Fruit fly (Drosophila melanogaster) whole organism, embryonic: Measurements from ENCODE around the gene CG33947.

Experiments
- ATbp ChIP-seq: fragments of 200-800 bp; sonication (Bioruptor generic); optimal IDR thresholded peaks from 2 replicates; lab custom pipeline; 2017; ENCODE audit warnings: missing biosample characterization, mild to moderate bottlenecking, missing genetic modification characterization, missing genetic modification reagents
- Aef1 ChIP-seq: fragments of 200-800 bp; sonication (Bioruptor generic); IDR thresholded peaks from 3 replicates; pipeline ENCODE4 v1.3.6; 2022; ENCODE audit warnings: missing biosample characterization, missing genetic modification characterization
- B-H1 ChIP-seq: fragments of 200-800 bp; sonication (Bioruptor generic); IDR thresholded peaks from 3 replicates; pipeline ENCODE4 v1.3.6; 2022; ENCODE audit warnings: missing biosample characterization, missing genetic modification characterization
- BEAF-32 ChIP-seq: fragments of 200-800 bp; sonication (Bioruptor generic); optimal IDR thresholded peaks from 3 replicates; lab custom pipeline; 2017; ENCODE audit warnings: missing biosample characterization, missing genetic modification characterization, mild to moderate bottlenecking, moderate library complexity, missing genetic modification reagents
- CG10431 ChIP-seq: fragments of 200-800 bp; sonication (Bioruptor generic); optimal IDR thresholded peaks from 3 replicates; lab custom pipeline; 2018; ENCODE audit warnings: missing biosample characterization, mild to moderate bottlenecking, missing genetic modification characterization
- CG13424 ChIP-seq: fragments of 200-800 bp; sonication (Bioruptor generic); optimal IDR thresholded peaks from 2 replicates; lab custom pipeline; 2019; ENCODE audit warnings: missing biosample characterization, mild to moderate bottlenecking, missing genetic modification characterization, moderate library complexity
- CG14050 ChIP-seq: fragments of 200-800 bp; sonication (Bioruptor generic); IDR thresholded peaks from 3 replicates; pipeline ENCODE4 v1.3.6; 2022; ENCODE audit warnings: missing biosample characterization, missing genetic modification characterization
- CG17186 ChIP-seq: fragments of 200-800 bp; sonication (Bioruptor generic); optimal IDR thresholded peaks from 3 replicates; lab custom pipeline; 2017; ENCODE audit warnings: missing biosample characterization, missing genetic modification reagents, missing genetic modification characterization
- CG17328 ChIP-seq: fragments of 200-800 bp; sonication (Bioruptor generic); IDR thresholded peaks from 2 replicates; pipeline ENCODE4 v1.3.6; 2022; ENCODE audit warnings: missing biosample characterization, missing genetic modification characterization
- CG33213 ChIP-seq: fragments of 200-800 bp; sonication (Bioruptor generic); optimal IDR thresholded peaks from 3 replicates; lab custom pipeline; 2016; ENCODE audit warnings: missing biosample characterization, missing genetic modification characterization
- CG33557 ChIP-seq: fragments of 200-800 bp; sonication (Bioruptor generic); optimal IDR thresholded peaks from 2 replicates; lab custom pipeline; 2019; ENCODE audit warnings: missing biosample characterization, mild to moderate bottlenecking, missing genetic modification characterization, moderate library complexity
- CG34422 ChIP-seq: fragments of 200-800 bp; sonication (Bioruptor generic); IDR thresholded peaks from 3 replicates; pipeline ENCODE4 v1.3.6; 2022; ENCODE audit warnings: missing biosample characterization, missing genetic modification characterization
- CG4404 ChIP-seq: fragments of 200-800 bp; sonication (Bioruptor generic); IDR thresholded peaks from 2 replicates; pipeline ENCODE4 v1.3.6; 2022; ENCODE audit warnings: missing biosample characterization, missing genetic modification characterization
- CG6254 ChIP-seq: fragments of 200-800 bp; sonication (Bioruptor generic); optimal IDR thresholded peaks from 3 replicates; lab custom pipeline; 2017; ENCODE audit warnings: mild to moderate bottlenecking, missing biosample characterization, missing genetic modification reagents, missing genetic modification characterization
- CG6765 ChIP-seq: fragments of 200-800 bp; sonication (Bioruptor generic); optimal IDR thresholded peaks from 3 replicates; lab custom pipeline; 2017; ENCODE audit warnings: missing biosample characterization, mild to moderate bottlenecking, missing genetic modification characterization
- CG6854 ChIP-seq: fragments of 200-800 bp; sonication (Bioruptor generic); optimal IDR thresholded peaks from 3 replicates; lab custom pipeline; 2017; ENCODE audit warnings: missing biosample characterization, mild to moderate bottlenecking, missing genetic modification characterization
- CG7987 ChIP-seq: fragments of 200-800 bp; sonication (Bioruptor generic); optimal IDR thresholded peaks from 2 replicates; lab custom pipeline; 2018; ENCODE audit warnings: missing biosample characterization, mild to moderate bottlenecking, missing genetic modification characterization, moderate library complexity
- CG9876 ChIP-seq: fragments of 200-800 bp; sonication (Bioruptor generic); optimal IDR thresholded peaks from 2 replicates; lab custom pipeline; 2016; ENCODE audit warnings: missing biosample characterization, missing genetic modification characterization
- CHES-1-like ChIP-seq: fragments of 200-800 bp; sonication (Bioruptor generic); optimal IDR thresholded peaks from 2 replicates; lab custom pipeline; 2016; ENCODE audit warnings: missing biosample characterization, missing genetic modification characterization
- CkIIα-i1 ChIP-seq: fragments of 200-800 bp; sonication (Bioruptor generic); IDR thresholded peaks from 2 replicates; pipeline ENCODE4 v1.3.6; 2022; ENCODE audit warnings: missing biosample characterization, missing genetic modification characterization
- D ChIP-seq, 2 experiments: fragments of 200-800 bp in 1 of 2; fragments of >200 bp in 1 of 2; sonication (Bioruptor generic) in 1 of 2; optimal IDR thresholded peaks; 2 replicates in 1 of 2; 3 replicates in 1 of 2; lab custom pipeline; 2017; ENCODE audit warnings: mild to moderate bottlenecking in 1 of 2, missing biosample characterization in 1 of 2, missing genetic modification characterization in 1 of 2, missing genetic modification reagents in 1 of 2
- Ets97D ChIP-seq: fragments of 200-800 bp; sonication (Bioruptor generic); optimal IDR thresholded peaks from 3 replicates; lab custom pipeline; 2016; ENCODE audit warnings: missing biosample characterization, missing genetic modification characterization
- Hey ChIP-seq: fragments of 200-800 bp; sonication (Bioruptor generic); optimal IDR thresholded peaks from 3 replicates; lab custom pipeline; 2018; ENCODE audit warnings: missing biosample characterization, mild to moderate bottlenecking, missing genetic modification characterization
- Hmr ChIP-seq: fragments of 200-800 bp; sonication (Bioruptor generic); optimal IDR thresholded peaks from 3 replicates; lab custom pipeline; 2017; ENCODE audit warnings: mild to moderate bottlenecking, missing biosample characterization, missing genetic modification reagents, missing genetic modification characterization
- Hr39 ChIP-seq: fragments of >200 bp; optimal IDR thresholded peaks from 2 replicates; lab custom pipeline; 2017
- NFAT ChIP-seq: fragments of 200-800 bp; sonication (Bioruptor generic); IDR thresholded peaks from 2 replicates; pipeline ENCODE4 v1.3.6; 2022; ENCODE audit warnings: missing biosample characterization, missing genetic modification characterization
- Ravus ChIP-seq: fragments of 200-800 bp; sonication (Bioruptor generic); IDR thresholded peaks from 2 replicates; pipeline ENCODE4 v1.3.6; 2022; ENCODE audit warnings: missing biosample characterization, missing genetic modification characterization
- TFAM ChIP-seq: fragments of 200-800 bp; sonication (Bioruptor generic); optimal IDR thresholded peaks from 2 replicates; lab custom pipeline; 2017; ENCODE audit warnings: missing biosample characterization, missing genetic modification characterization, inconsistent platforms
- Trl ChIP-seq, 3 experiments: fragments of >200 bp in 2 of 3; fragments of 200-800 bp in 1 of 3; sonication (Bioruptor generic) in 1 of 3; optimal IDR thresholded peaks; 2 replicates in 1 of 3; 3 replicates in 2 of 3; lab custom pipeline; 2016 to 2017; ENCODE audit warnings: missing biosample characterization in 1 of 3, missing genetic modification characterization in 1 of 3
- Usf ChIP-seq: fragments of 200-800 bp; sonication (Bioruptor generic); optimal IDR thresholded peaks from 2 replicates; lab custom pipeline; 2017; ENCODE audit warnings: missing genotype, missing biosample characterization, missing genetic modification characterization
- ac ChIP-seq: fragments of 200-800 bp; sonication (Bioruptor generic); optimal IDR thresholded peaks from 3 replicates; lab custom pipeline; 2017; ENCODE audit warnings: missing biosample characterization, mild to moderate bottlenecking, missing genetic modification characterization
- ap ChIP-seq: fragments of 200-800 bp; sonication (Bioruptor generic); IDR thresholded peaks from 2 replicates; pipeline ENCODE4 v1.3.6; 2022; ENCODE audit warnings: missing biosample characterization, missing genetic modification characterization
- bbx ChIP-seq: fragments of 200-800 bp; sonication (Bioruptor generic); IDR thresholded peaks from 2 replicates; pipeline ENCODE4 v1.3.6; 2022; ENCODE audit warnings: missing biosample characterization, missing genetic modification characterization; ENCODE audit not compliant: partially characterized antibody
- btn ChIP-seq: fragments of 200-800 bp; sonication (Bioruptor generic); optimal IDR thresholded peaks from 2 replicates; lab custom pipeline; 2016; ENCODE audit warnings: missing biosample characterization, missing genetic modification characterization
- corto ChIP-seq: fragments of 200-800 bp; sonication (Bioruptor generic); optimal IDR thresholded peaks from 2 replicates; lab custom pipeline; 2016; ENCODE audit warnings: missing biosample characterization, mild to moderate bottlenecking, missing genetic modification characterization, moderate library complexity
- dmrt99B ChIP-seq: fragments of 200-800 bp; sonication (Bioruptor generic); optimal IDR thresholded peaks from 2 replicates; lab custom pipeline; 2018; ENCODE audit warnings: missing biosample characterization, mild to moderate bottlenecking, missing genetic modification characterization, moderate library complexity
- en ChIP-seq: fragments of 200-800 bp; sonication (Bioruptor generic); optimal IDR thresholded peaks from 2 replicates; lab custom pipeline; 2016; ENCODE audit warnings: missing biosample characterization, missing genetic modification characterization
- esg ChIP-seq: fragments of 200-800 bp; sonication (Bioruptor generic); conservative IDR thresholded peaks from 2 replicates; pipeline ENCODE4 v1.3.6; 2022; ENCODE audit warnings: missing biosample characterization, missing genetic modification characterization
- ftz-f1 ChIP-seq: fragments of 200-800 bp; sonication (Bioruptor generic); optimal IDR thresholded peaks from 2 replicates; lab custom pipeline; 2016; ENCODE audit warnings: missing biosample characterization, missing genetic modification characterization
- gfzf ChIP-seq: fragments of 200-800 bp; sonication (Bioruptor generic); optimal IDR thresholded peaks from 2 replicates; lab custom pipeline; 2016; ENCODE audit warnings: missing biosample characterization, mild to moderate bottlenecking, missing genetic modification characterization, moderate library complexity
- gsb-n ChIP-seq: fragments of 200-800 bp; sonication (Bioruptor generic); optimal IDR thresholded peaks from 3 replicates; lab custom pipeline; 2018; ENCODE audit warnings: missing biosample characterization, mild to moderate bottlenecking, missing genetic modification characterization
- hkb ChIP-seq, 2 experiments: fragments of 200-800 bp in 1 of 2; fragments of >200 bp in 1 of 2; sonication (Bioruptor generic) in 1 of 2; IDR thresholded peaks in 1 of 2; optimal IDR thresholded peaks in 1 of 2; 2 replicates each; pipeline versions ENCODE4 v1.3.6 to Lab custom; 2017 to 2022; ENCODE audit warnings: missing biosample characterization in 1 of 2, missing genetic modification characterization in 1 of 2
- inv ChIP-seq: fragments of 200-800 bp; sonication (Bioruptor generic); IDR thresholded peaks from 2 replicates; pipeline ENCODE4 v1.3.6; 2022; ENCODE audit warnings: missing biosample characterization, missing genetic modification characterization; ENCODE audit not compliant: partially characterized antibody
- lov ChIP-seq, 2 experiments: fragments of 200-800 bp in 1 of 2; fragments of >200 bp in 1 of 2; sonication (Bioruptor generic) in 1 of 2; IDR thresholded peaks in 1 of 2; optimal IDR thresholded peaks in 1 of 2; 2 replicates in 1 of 2; 3 replicates in 1 of 2; pipeline versions ENCODE4 v1.3.6 to Lab custom; 2017 to 2022; ENCODE audit warnings: missing biosample characterization in 1 of 2, missing genetic modification characterization in 1 of 2
- sisA ChIP-seq: fragments of 200-800 bp; sonication (Bioruptor generic); IDR thresholded peaks from 2 replicates; pipeline ENCODE4 v1.3.6; 2022; ENCODE audit warnings: missing biosample characterization, missing genetic modification characterization
- sna ChIP-seq: fragments of 200-800 bp; sonication (Bioruptor generic); IDR thresholded peaks from 2 replicates; pipeline ENCODE4 v1.3.6; 2022; ENCODE audit warnings: missing biosample characterization, missing genetic modification characterization; ENCODE audit not compliant: partially characterized antibody
- vnd ChIP-seq: fragments of 200-800 bp; sonication (Bioruptor generic); IDR thresholded peaks from 3 replicates; pipeline ENCODE4 v1.3.6; 2022; ENCODE audit warnings: missing biosample characterization, missing genetic modification characterization; ENCODE audit not compliant: partially characterized antibody
- z ChIP-seq: fragments of 200-800 bp; sonication (Bioruptor generic); IDR thresholded peaks from 3 replicates; pipeline ENCODE4 v1.3.6; 2022; ENCODE audit warnings: missing biosample characterization, missing genetic modification characterization

Gene CG33947

dm6 chr3L:11119901-11120418 is 23.7 kb downstream of the CG33947 start (continued):
- TF ChIP-seq hkb (optimal IDR thresholded peaks at IDR 0.05; lab: Kevin White, UChicago): no peak
- TF ChIP-seq hkb (GFP tag; IDR thresholded peaks at IDR 0.05; lab: Robert Waterston, UW): 0 out of 2 replicates have a peak, but pooled peaks have one; percentile 13
- TF ChIP-seq CG6254 (GFP tag; lab: Kevin White, UChicago): peak; percentile 16
- no peak for TF ChIP-seq sna (GFP tag; lab: Robert Waterston, UW)
- no peak for TF ChIP-seq ftz-f1
- TF ChIP-seq CkIIα-i1 (GFP tag; lab: Robert Waterston, UW): no peak
- TF ChIP-seq gsb-n (tag; lab: Kevin White, UChicago): no peak
- TF ChIP-seq Hr39 (lab: Kevin White, UChicago): no peak
- TF ChIP-seq Ravus (GFP tag; lab: Robert Waterston, UW): no peak
- TF ChIP-seq CG6854 (GFP tag; lab: Kevin White, UChicago): peak; percentile 47
- no peak for TF ChIP-seq gfzf (GFP tag; lab: Kevin White, UChicago)
- TF ChIP-seq CG13424 (tag; lab: Kevin White, UChicago): peak; percentile 38
- TF ChIP-seq z (GFP tag; lab: Robert Waterston, UW): peak; percentile 40; the same call in 1 of the 3 replicates
- TF ChIP-seq Usf: no peak
- no peak for TF ChIP-seq btn
- TF ChIP-seq CG17186: no peak
- TF ChIP-seq ap (GFP tag; lab: Robert Waterston, UW): no peak
- peak in 1 of 2 experiments; percentile 68 for TF ChIP-seq Trl (optimal IDR thresholded peaks at IDR 0.05; lab: Kevin White, UChicago)
- TF ChIP-seq Trl (GFP tag; optimal IDR thresholded peaks at IDR 0.05; lab: Kevin White, UChicago): no peak
- no peak for TF ChIP-seq B-H1 (GFP tag; lab: Robert Waterston, UW)
- no peak for TF ChIP-seq Aef1
- TF ChIP-seq CG33213 (GFP tag; lab: Kevin White, UChicago): no peak
- peak; percentile 6; the same call in 1 of the 2 replicates for TF ChIP-seq NFAT (GFP tag; lab: Robert Waterston, UW)
- 0 out of 2 replicates have a peak, but pooled peaks have one; percentile 20 for TF ChIP-seq CG17328 (GFP tag; lab: Robert Waterston, UW)
- no peak for TF ChIP-seq bbx
- no peak for TF ChIP-seq CG14050
- TF ChIP-seq inv (GFP tag; lab: Robert Waterston, UW): no peak
- TF ChIP-seq D (optimal IDR thresholded peaks at IDR 0.05; lab: Kevin White, UChicago): peak; percentile 27
- TF ChIP-seq D (GFP tag; optimal IDR thresholded peaks at IDR 0.05; lab: Kevin White, UChicago): no peak
- peak; percentile 63 for TF ChIP-seq Hey
- TF ChIP-seq CG34422: peak; percentile 58; the same call in 1 of the 3 replicates
- no peak for TF ChIP-seq lov (optimal IDR thresholded peaks at IDR 0.05; lab: Kevin White, UChicago)
- TF ChIP-seq lov (GFP tag; IDR thresholded peaks at IDR 0.05; lab: Robert Waterston, UW): no peak
- peak; percentile 40 for TF ChIP-seq CG10431
- no peak for TF ChIP-seq en (GFP tag; lab: Kevin White, UChicago)
- TF ChIP-seq TFAM (GFP tag; lab: Kevin White, UChicago): no peak
- no peak for TF ChIP-seq CG4404 (GFP tag; lab: Robert Waterston, UW)
- TF ChIP-seq ATbp: peak; percentile 66
- no peak for TF ChIP-seq CG9876 (GFP tag; lab: Kevin White, UChicago)
- TF ChIP-seq BEAF-32: no peak
- no peak for TF ChIP-seq dmrt99B
- no peak for TF ChIP-seq vnd (GFP tag; lab: Robert Waterston, UW)
- TF ChIP-seq sisA: no peak
- TF ChIP-seq CG33557 (GFP tag; lab: Kevin White, UChicago): no peak
- peak; percentile 74 for TF ChIP-seq Hmr (GFP tag; lab: Kevin White, UChicago)
- peak; percentile 63 for TF ChIP-seq corto (GFP tag; lab: Kevin White, UChicago)
- no peak for TF ChIP-seq esg
- no peak for TF ChIP-seq Ets97D (GFP tag; lab: Kevin White, UChicago)
- TF ChIP-seq CG7987 (GFP tag; lab: Kevin White, UChicago): peak; percentile 22
- TF ChIP-seq CG6765 (GFP tag; lab: Kevin White, UChicago): peak; percentile 49
- TF ChIP-seq ac (GFP tag; lab: Kevin White, UChicago): peak; percentile 49
- TF ChIP-seq CHES-1-like (GFP tag; lab: Kevin White, UChicago): peak; percentile 27
